Fruit fly (Drosophila melanogaster): ENCODE measurements around the gene GCC88.

GCC88 gene

dm6 chr3R:11243057-11243740 is 12.8 kb upstream of the GCC88 start:
- TF ChIP-seq Sin3A (optimal IDR thresholded peaks at IDR 0.05) = no peak
- no peak for TF ChIP-seq psq (optimal IDR thresholded peaks at IDR 0.05)
- no peak for TF ChIP-seq Myc (optimal IDR thresholded peaks at IDR 0.05)
- TF ChIP-seq ttk (optimal IDR thresholded peaks at IDR 0.05) = no peak
- no peak for TF ChIP-seq insv (optimal IDR thresholded peaks at IDR 0.05)
- no peak for TF ChIP-seq h (optimal IDR thresholded peaks at IDR 0.05)

- TF ChIP-seq h (optimal IDR thresholded peaks at IDR 0.05) (no peak), insv (optimal IDR thresholded peaks at IDR 0.05) (no peak), Myc (optimal IDR thresholded peaks at IDR 0.05) (no peak), ttk (optimal IDR thresholded peaks at IDR 0.05) (no peak), psq (optimal IDR thresholded peaks at IDR 0.05) (no peak), Sin3A (optimal IDR thresholded peaks at IDR 0.05) (no peak)
Observed at dm6 chr3R:11240891-11241290, 10.5 kb upstream of the GCC88 start, which contains the start of the genes scpr-B and scpr-A. Gene scpr-B, minus strand, starts transcription at chr3R:11240991. Gene scpr-A, plus strand, starts transcription at chr3R:11241183.

- TF ChIP-seq insv (optimal IDR thresholded peaks at IDR 0.05) = no peak
- no peak for TF ChIP-seq ttk (optimal IDR thresholded peaks at IDR 0.05)
Observed at dm6 chr3R:11237598-11237997, 7.2 kb upstream of the GCC88 start, which contains the start of gene CG31388. Gene CG31388, plus strand, starts transcription at chr3R:11237815.

- TF ChIP-seq psq (optimal IDR thresholded peaks at IDR 0.05) (no peak), Myc (optimal IDR thresholded peaks at IDR 0.05) (no peak), ttk (optimal IDR thresholded peaks at IDR 0.05) (no peak), h (optimal IDR thresholded peaks at IDR 0.05) (no peak), insv (optimal IDR thresholded peaks at IDR 0.05) (no peak), Sin3A (optimal IDR thresholded peaks at IDR 0.05) (no peak)
Observed at dm6 chr3R:11236041-11236440, 5.6 kb upstream of the GCC88 start, which contains the start of gene CG31441. Gene CG31441, plus strand, starts transcription at chr3R:11236286.

- TF ChIP-seq psq (optimal IDR thresholded peaks at IDR 0.05) (no peak), Myc (optimal IDR thresholded peaks at IDR 0.05) (no peak), ttk (optimal IDR thresholded peaks at IDR 0.05) (no peak), Sin3A (optimal IDR thresholded peaks at IDR 0.05) (no peak), h (optimal IDR thresholded peaks at IDR 0.05) (no peak), insv (optimal IDR thresholded peaks at IDR 0.05) (no peak)
Observed at dm6 chr3R:11234918-11235371, 4.5 kb upstream of the GCC88 start, which contains the start of the genes Arfip and CG17721. Gene Arfip, minus strand, starts transcription at chr3R:11235013. Gene CG17721, plus strand, starts transcription at chr3R:11235140.

- TF ChIP-seq h (optimal IDR thresholded peaks at IDR 0.05) (no peak), Myc (optimal IDR thresholded peaks at IDR 0.05) (no peak), Sin3A (optimal IDR thresholded peaks at IDR 0.05) (no peak), psq (optimal IDR thresholded peaks at IDR 0.05) (no peak), ttk (optimal IDR thresholded peaks at IDR 0.05) (no peak), insv (optimal IDR thresholded peaks at IDR 0.05) (no peak)
Observed at dm6 chr3R:11231705-11232261, 1.4 kb upstream of the GCC88 start, which contains the start of the genes CG17187 and Dph3. Gene CG17187, minus strand, starts transcription at chr3R:11231879. Gene Dph3, plus strand, starts transcription at chr3R:11231912.

dm6 chr3R:11231037-11231436 is 637 bp upstream of the GCC88 start:
- TF ChIP-seq h (optimal IDR thresholded peaks at IDR 0.05) (no peak), Sin3A (optimal IDR thresholded peaks at IDR 0.05) (no peak), ttk (optimal IDR thresholded peaks at IDR 0.05) (peak; percentile 67)

dm6 chr3R:11226496-11226895 is 3.9 kb downstream of the GCC88 start, which contains the start of gene CG17726:
Gene CG17726, plus strand, starts transcription at chr3R:11226762.
- TF ChIP-seq ttk (optimal IDR thresholded peaks at IDR 0.05) (no peak), psq (optimal IDR thresholded peaks at IDR 0.05) (no peak), insv (optimal IDR thresholded peaks at IDR 0.05) (no peak), Sin3A (optimal IDR thresholded peaks at IDR 0.05) (no peak), Myc (optimal IDR thresholded peaks at IDR 0.05) (no peak), h (optimal IDR thresholded peaks at IDR 0.05) (no peak)

dm6 chr3R:11225220-11225619 is 5.2 kb downstream of the GCC88 start, which contains the start of gene scpr-C:
Gene scpr-C, plus strand, starts transcription at chr3R:11225520.
- no peak for TF ChIP-seq Myc (optimal IDR thresholded peaks at IDR 0.05)
- no peak for TF ChIP-seq Sin3A (optimal IDR thresholded peaks at IDR 0.05)
- no peak for TF ChIP-seq ttk (optimal IDR thresholded peaks at IDR 0.05)
- TF ChIP-seq h (optimal IDR thresholded peaks at IDR 0.05) = no peak
- TF ChIP-seq insv (optimal IDR thresholded peaks at IDR 0.05) = no peak
- no peak for TF ChIP-seq psq (optimal IDR thresholded peaks at IDR 0.05)

- no peak for TF ChIP-seq ttk (optimal IDR thresholded peaks at IDR 0.05)
- TF ChIP-seq insv (optimal IDR thresholded peaks at IDR 0.05) = no peak
- TF ChIP-seq Myc (optimal IDR thresholded peaks at IDR 0.05) = no peak
- no peak for TF ChIP-seq Sin3A (optimal IDR thresholded peaks at IDR 0.05)
- TF ChIP-seq psq (optimal IDR thresholded peaks at IDR 0.05) = no peak
- no peak for TF ChIP-seq h (optimal IDR thresholded peaks at IDR 0.05)
Observed at dm6 chr3R:11224478-11224877, 5.9 kb downstream of the GCC88 start.

dm6 chr3R:11222587-11222986 is 7.8 kb downstream of the GCC88 start:
- no peak for TF ChIP-seq Sin3A (optimal IDR thresholded peaks at IDR 0.05)
- no peak for TF ChIP-seq Myc (optimal IDR thresholded peaks at IDR 0.05)
- no peak for TF ChIP-seq insv (optimal IDR thresholded peaks at IDR 0.05)
- no peak for TF ChIP-seq h (optimal IDR thresholded peaks at IDR 0.05)
- TF ChIP-seq psq (optimal IDR thresholded peaks at IDR 0.05) = no peak
- TF ChIP-seq ttk (optimal IDR thresholded peaks at IDR 0.05) = no peak

- TF ChIP-seq Sin3A (optimal IDR thresholded peaks at IDR 0.05) (no peak), insv (optimal IDR thresholded peaks at IDR 0.05) (no peak), psq (optimal IDR thresholded peaks at IDR 0.05) (no peak)
Observed at dm6 chr3R:11221437-11222230, 8.8 kb downstream of the GCC88 start, which contains the start of the genes CG6693 and RpL3. Gene CG6693, minus strand, starts transcription at chr3R:11221639. Gene RpL3, plus strand, starts transcription at chr3R:11221894.
